6 fruit fly cellular contexts compared by ENCODE assay signal in the genomic region with DNA sequence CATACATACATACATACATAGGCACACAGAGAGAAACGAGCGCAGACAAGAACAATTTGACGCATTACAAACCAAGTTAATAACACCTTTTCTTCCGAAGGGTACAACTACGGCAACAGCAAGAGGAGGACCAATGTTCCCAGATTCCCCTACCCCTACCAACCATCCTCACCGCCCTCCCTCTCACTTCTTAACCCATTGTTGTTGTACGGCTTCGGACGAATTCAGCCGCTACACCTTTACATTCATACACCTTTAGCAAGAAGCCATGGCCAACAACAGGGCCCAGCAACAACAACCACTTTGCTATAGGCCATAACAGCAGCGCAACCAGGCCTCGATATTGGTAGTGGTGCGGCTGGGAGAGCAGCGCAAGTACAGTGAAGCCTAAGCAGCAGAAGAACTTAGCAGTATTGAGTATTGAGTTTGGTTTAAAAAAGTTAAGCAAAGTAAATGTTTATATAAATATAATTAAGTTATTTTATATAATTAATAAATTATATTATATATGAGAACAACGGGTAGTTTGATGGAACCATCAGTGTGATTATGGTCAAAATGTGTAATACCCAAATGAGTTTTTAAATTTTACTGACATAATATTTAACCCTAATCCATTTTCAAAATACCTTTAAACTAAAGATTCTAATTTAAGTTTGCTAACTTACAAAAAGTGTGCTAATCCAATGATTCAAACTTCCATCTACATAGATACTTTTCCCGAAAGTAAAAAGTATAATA.
TF ChIP-seq lines count a peak whose summit lies in the region.

No protein-coding gene starts in this region.

- no peak for TF ChIP-seq CTCF in whole organism, embryonic (GFP tag; optimal IDR thresholded peaks at IDR 0.05; lab: Kevin White, UChicago)

TF ChIP-seq in Kc167, 6 proteins besides CTCF, POLR2A, EP300 and RAD21:
- no peak for TF ChIP-seq insv (optimal IDR thresholded peaks at IDR 0.05; lab: Kevin White, UChicago)
- no peak for TF ChIP-seq Myc (optimal IDR thresholded peaks at IDR 0.05; lab: Kevin White, UChicago)
- peak; percentile 58 for TF ChIP-seq ttk (optimal IDR thresholded peaks at IDR 0.05; lab: Kevin White, UChicago)
- no peak for TF ChIP-seq Sin3A (optimal IDR thresholded peaks at IDR 0.05; lab: Kevin White, UChicago)

TF ChIP-seq in whole organism, adult, 20 proteins besides CTCF, POLR2A, EP300 and RAD21:
- TF ChIP-seq tj (GFP tag; optimal IDR thresholded peaks at IDR 0.05; lab: Kevin White, UChicago) (peak; percentile 7), cic (GFP tag; optimal IDR thresholded peaks at IDR 0.05; lab: Kevin White, UChicago) (peak; percentile 22), kay (GFP tag; lab: Kevin White, UChicago; ENCODE audit: borderline replicate concordance) (peak; percentile 31), Crg-1 (GFP tag; optimal IDR thresholded peaks at IDR 0.05; lab: Kevin White, UChicago) (no peak)
TF ChIP-seq in whole organism, adult: peak in this region for 3.

TF ChIP-seq in whole organism, embryonic, 481 proteins besides CTCF, POLR2A, EP300 and RAD21 (continues in another document):
- TF ChIP-seq chn (GFP tag; optimal IDR thresholded peaks at IDR 0.05; lab: Kevin White, UChicago) (peak; percentile 55), CG6654 (GFP tag; optimal IDR thresholded peaks at IDR 0.05; lab: Kevin White, UChicago) (no peak), yki (optimal IDR thresholded peaks at IDR 0.05; lab: Kevin White, UChicago) (no peak), CG4730 (GFP tag; IDR thresholded peaks at IDR 0.05; lab: Robert Waterston, UW) (peak; percentile 37; the same call in 1 of the 2 replicates), CG12236 (GFP tag; optimal IDR thresholded peaks at IDR 0.05; lab: Kevin White, UChicago) (no peak), usp (GFP tag; optimal IDR thresholded peaks at IDR 0.05; lab: Kevin White, UChicago) (no peak), danr (GFP tag; IDR thresholded peaks at IDR 0.05; lab: Robert Waterston, UW) (no peak), CG18011 (GFP tag; optimal IDR thresholded peaks at IDR 0.05; lab: Kevin White, UChicago) (no peak), Dbx (GFP tag; IDR thresholded peaks at IDR 0.05; lab: Robert Waterston, UW) (peak; percentile 59; the same call in 2 of the 3 replicates), CG18262 (tag; optimal IDR thresholded peaks at IDR 0.05; lab: Kevin White, UChicago) (no peak), kah (GFP tag; optimal IDR thresholded peaks at IDR 0.05; lab: Kevin White, UChicago) (no peak), CG3726 (GFP tag; IDR thresholded peaks at IDR 0.05; lab: Robert Waterston, UW) (no peak), ssp (GFP tag; IDR thresholded peaks at IDR 0.05; lab: Robert Waterston, UW) (0 out of 2 replicates have a peak, but pooled peaks have one; percentile 14), caup (GFP tag; optimal IDR thresholded peaks at IDR 0.05; lab: Kevin White, UChicago; ENCODE audit: severe bottlenecking) (no peak), pum (GFP tag; optimal IDR thresholded peaks at IDR 0.05; lab: Kevin White, UChicago) (no peak), hbn (GFP tag; IDR thresholded peaks at IDR 0.05; lab: Robert Waterston, UW; ENCODE audit: partially characterized antibody) (no peak), Bgb (GFP tag; IDR thresholded peaks at IDR 0.05; lab: Robert Waterston, UW; ENCODE audit: partially characterized antibody) (no peak), D19A (tag; optimal IDR thresholded peaks at IDR 0.05; lab: Kevin White, UChicago) (no peak)

TF ChIP-seq in whole organism, prepupa, 60 proteins besides CTCF, POLR2A, EP300 and RAD21 (continues in another document):
- TF ChIP-seq Blimp-1 (GFP tag; optimal IDR thresholded peaks at IDR 0.05; lab: Kevin White, UChicago) (no peak), dac (GFP tag; optimal IDR thresholded peaks at IDR 0.05; lab: Kevin White, UChicago) (peak; percentile 37), Gug (GFP tag; IDR thresholded peaks at IDR 0.05; lab: Robert Waterston, UW) (peak; percentile 37; the same call in 1 of the 2 replicates), Hr38 (GFP tag; optimal IDR thresholded peaks at IDR 0.05; lab: Kevin White, UChicago) (no peak), CG10631 (GFP tag; optimal IDR thresholded peaks at IDR 0.05; lab: Kevin White, UChicago) (peak; percentile 3), CG16779 (tag; optimal IDR thresholded peaks at IDR 0.05; lab: Kevin White, UChicago) (no peak), CG11902 (GFP tag; optimal IDR thresholded peaks at IDR 0.05; lab: Kevin White, UChicago) (peak; percentile 9), CG10669 (GFP tag; optimal IDR thresholded peaks at IDR 0.05; lab: Kevin White, UChicago) (peak; percentile 28), CG6854 (GFP tag; optimal IDR thresholded peaks at IDR 0.05; lab: Kevin White, UChicago) (no peak), salr (GFP tag; optimal IDR thresholded peaks at IDR 0.05; lab: Kevin White, UChicago) (peak in 1 of 2 experiments; percentile 34), CG32006 (GFP tag; optimal IDR thresholded peaks at IDR 0.05; lab: Kevin White, UChicago) (no peak), acj6 (GFP tag; optimal IDR thresholded peaks at IDR 0.05; lab: Kevin White, UChicago) (peak; percentile 5), Hr4 (GFP tag; optimal IDR thresholded peaks at IDR 0.05; lab: Kevin White, UChicago) (peak; percentile 43), fd85E (GFP tag; optimal IDR thresholded peaks at IDR 0.05; lab: Kevin White, UChicago) (no peak), Ets96B (tag; optimal IDR thresholded peaks at IDR 0.05; lab: Kevin White, UChicago) (no peak), spab (GFP tag; optimal IDR thresholded peaks at IDR 0.05; lab: Kevin White, UChicago) (peak; percentile 5), Met (GFP tag; optimal IDR thresholded peaks at IDR 0.05; lab: Kevin White, UChicago) (peak; percentile 45), CG6276 (GFP tag; optimal IDR thresholded peaks at IDR 0.05; lab: Kevin White, UChicago) (no peak), CG6808 (GFP tag; optimal IDR thresholded peaks at IDR 0.05; lab: Kevin White, UChicago) (no peak)

TF ChIP-seq in whole organism, pupa, 21 proteins besides CTCF, POLR2A, EP300 and RAD21 (continues in another document):
- TF ChIP-seq Pif1A (GFP tag; optimal IDR thresholded peaks at IDR 0.05; lab: Kevin White, UChicago) (peak; percentile 54), CG34367 (tag; optimal IDR thresholded peaks at IDR 0.05; lab: Kevin White, UChicago) (peak; percentile 23), Ets98B (GFP tag; IDR thresholded peaks at IDR 0.05; lab: Robert Waterston, UW) (peak; percentile 20; the same call in 1 of the 2 replicates), D1 (tag; optimal IDR thresholded peaks at IDR 0.05; lab: Kevin White, UChicago) (no peak), gl (tag; optimal IDR thresholded peaks at IDR 0.05; lab: Kevin White, UChicago) (peak; percentile 92), CG14655 (GFP tag; optimal IDR thresholded peaks at IDR 0.05; lab: Kevin White, UChicago) (peak; percentile 41), CG13204 (GFP tag; optimal IDR thresholded peaks at IDR 0.05; lab: Kevin White, UChicago) (peak; percentile 92), CG12605 (GFP tag; IDR thresholded peaks at IDR 0.05; lab: Robert Waterston, UW) (0 out of 2 replicates have a peak, but pooled peaks have one; percentile 10), CG10348 (GFP tag; IDR thresholded peaks at IDR 0.05; lab: Robert Waterston, UW) (0 out of 2 replicates have a peak, but pooled peaks have one; percentile 22), EcR (GFP tag; optimal IDR thresholded peaks at IDR 0.05; lab: Kevin White, UChicago) (peak; percentile 74), fd96Ca (GFP tag; IDR thresholded peaks at IDR 0.05; lab: Robert Waterston, UW) (peak; percentile 81), Pif1B (GFP tag; optimal IDR thresholded peaks at IDR 0.05; lab: Kevin White, UChicago) (no peak), CG8159 (tag; optimal IDR thresholded peaks at IDR 0.05; lab: Kevin White, UChicago) (no peak), CG9948 (tag; optimal IDR thresholded peaks at IDR 0.05; lab: Kevin White, UChicago) (no peak), CG17806 (tag; optimal IDR thresholded peaks at IDR 0.05; lab: Kevin White, UChicago) (no peak), Snoo (tag; optimal IDR thresholded peaks at IDR 0.05; lab: Kevin White, UChicago) (no peak), rn (GFP tag; IDR thresholded peaks at IDR 0.05; lab: Robert Waterston, UW) (peak; percentile 30; the same call in 1 of the 2 replicates), CG8301 (tag; optimal IDR thresholded peaks at IDR 0.05; lab: Kevin White, UChicago) (peak; percentile 49), CG4496 (GFP tag; IDR thresholded peaks at IDR 0.05; lab: Robert Waterston, UW) (peak; percentile 74)

TF ChIP-seq in whole organism, wandering third instar larva, 38 proteins besides CTCF, POLR2A, EP300 and RAD21 (continues in another document):
- TF ChIP-seq Vsx2 (GFP tag; optimal IDR thresholded peaks at IDR 0.05; lab: Kevin White, UChicago; ENCODE audit: partially characterized antibody), result no peak
- TF ChIP-seq usp (GFP tag; optimal IDR thresholded peaks at IDR 0.05; lab: Kevin White, UChicago), result no peak
- no peak for TF ChIP-seq Dif (GFP tag; optimal IDR thresholded peaks at IDR 0.05; lab: Kevin White, UChicago; ENCODE audit: partially characterized antibody)
- TF ChIP-seq Jra (GFP tag; optimal IDR thresholded peaks at IDR 0.05; lab: Kevin White, UChicago), result peak; percentile 18
- TF ChIP-seq Hr78 (GFP tag; optimal IDR thresholded peaks at IDR 0.05; lab: Kevin White, UChicago), result no peak
- TF ChIP-seq sv (GFP tag; optimal IDR thresholded peaks at IDR 0.05; lab: Kevin White, UChicago), result peak; percentile 35
- TF ChIP-seq Hnf4 (GFP tag; optimal IDR thresholded peaks at IDR 0.05; lab: Kevin White, UChicago), result peak; percentile 40
- peak; percentile 24 for TF ChIP-seq CrebA (GFP tag; optimal IDR thresholded peaks at IDR 0.05; lab: Kevin White, UChicago; ENCODE audit: borderline replicate concordance)
- peak; percentile 66 for TF ChIP-seq ey (GFP tag; optimal IDR thresholded peaks at IDR 0.05; lab: Kevin White, UChicago)
- peak; percentile 20 for TF ChIP-seq HLH106 (tag; optimal IDR thresholded peaks at IDR 0.05; lab: Kevin White, UChicago)
- TF ChIP-seq N (GFP tag; optimal IDR thresholded peaks at IDR 0.05; lab: Kevin White, UChicago), result peak; percentile 15
- peak; percentile 63 for TF ChIP-seq OdsH (GFP tag; optimal IDR thresholded peaks at IDR 0.05; lab: Kevin White, UChicago)
- TF ChIP-seq CG32264 (GFP tag; optimal IDR thresholded peaks at IDR 0.05; lab: Kevin White, UChicago), result peak; percentile 44
- peak in 1 of 2 experiments; percentile 70 for TF ChIP-seq foxo (GFP tag; optimal IDR thresholded peaks at IDR 0.05; lab: Kevin White, UChicago)
- no peak for TF ChIP-seq Dfd (GFP tag; optimal IDR thresholded peaks at IDR 0.05; lab: Kevin White, UChicago)
- peak; percentile 86 for TF ChIP-seq Hr83 (GFP tag; optimal IDR thresholded peaks at IDR 0.05; lab: Kevin White, UChicago; ENCODE audit: poor library complexity, severe bottlenecking)
- TF ChIP-seq dsf (GFP tag; optimal IDR thresholded peaks at IDR 0.05; lab: Kevin White, UChicago; ENCODE audit: borderline replicate concordance), result no peak
- peak; percentile 42 for TF ChIP-seq rgr (GFP tag; optimal IDR thresholded peaks at IDR 0.05; lab: Kevin White, UChicago)
- TF ChIP-seq psq (GFP tag; optimal IDR thresholded peaks at IDR 0.05; lab: Kevin White, UChicago), result peak; percentile 34
- TF ChIP-seq fru (GFP tag; optimal IDR thresholded peaks at IDR 0.05; lab: Kevin White, UChicago), result peak; percentile 81
- TF ChIP-seq br (GFP tag; optimal IDR thresholded peaks at IDR 0.05; lab: Kevin White, UChicago), result peak; percentile 58
- no peak for TF ChIP-seq lola (GFP tag; optimal IDR thresholded peaks at IDR 0.05; lab: Kevin White, UChicago)
